Worm (Caenorhabditis elegans): ENCODE measurements around the gene C49C3.15.

C49C3.15 gene

ce11 chrIV:17333542-17334281 lies at the start of gene C49C3.15:
C49C3.15 (plus strand) TSS chrIV:17334231.
- TF ChIP-seq nhr-28 (tag; optimal IDR thresholded peaks at IDR 0.05) (no peak), fkh-10 (GFP tag; optimal IDR thresholded peaks at IDR 0.05) (no peak), elt-1 (tag; optimal IDR thresholded peaks at IDR 0.05) (no peak), hmg-11 (tag; optimal IDR thresholded peaks at IDR 0.05) (peak; percentile 45), egl-5 (tag; optimal IDR thresholded peaks at IDR 0.05) (no peak), ceh-9 (tag; optimal IDR thresholded peaks at IDR 0.05) (no peak), skn-1 (tag; optimal IDR thresholded peaks at IDR 0.05) (no peak), ceh-82 (tag; optimal IDR thresholded peaks at IDR 0.05) (no peak), tbx-2 (tag; optimal IDR thresholded peaks at IDR 0.05) (no peak), ZK546.5 (tag; optimal IDR thresholded peaks at IDR 0.05) (no peak), nhr-25 (tag; optimal IDR thresholded peaks at IDR 0.05) (no peak), ceh-28 (tag; optimal IDR thresholded peaks at IDR 0.05) (no peak), nhr-67 (tag; optimal IDR thresholded peaks at IDR 0.05) (no peak), elt-2 (tag; optimal IDR thresholded peaks at IDR 0.05) (peak; percentile 36), lin-15B (tag; optimal IDR thresholded peaks at IDR 0.05) (peak; percentile 53), nhr-11 (tag; optimal IDR thresholded peaks at IDR 0.05) (no peak), nfya-1 (tag; optimal IDR thresholded peaks at IDR 0.05; ENCODE audit: insufficient read depth) (peak; percentile 66), ceh-16 (tag; optimal IDR thresholded peaks at IDR 0.05) (no peak), ztf-11 (tag; optimal IDR thresholded peaks at IDR 0.05) (no peak), nhr-12 (tag; optimal IDR thresholded peaks at IDR 0.05) (no peak), zag-1 (tag; optimal IDR thresholded peaks at IDR 0.05) (no peak), pha-4 (tag; optimal IDR thresholded peaks at IDR 0.05) (peak; percentile 40), nhr-76 (tag; optimal IDR thresholded peaks at IDR 0.05) (no peak), elt-3 (tag; optimal IDR thresholded peaks at IDR 0.05) (no peak), nhr-77 (tag; optimal IDR thresholded peaks at IDR 0.05) (no peak), snpc-4 (tag; optimal IDR thresholded peaks at IDR 0.05) (no peak), eor-1 (tag; optimal IDR thresholded peaks at IDR 0.05) (no peak), mdl-1 (tag; optimal IDR thresholded peaks at IDR 0.05) (no peak), pqm-1 (tag; optimal IDR thresholded peaks at IDR 0.05) (no peak), aly-2 (tag; optimal IDR thresholded peaks at IDR 0.05) (no peak), egl-27 (tag; optimal IDR thresholded peaks at IDR 0.05) (no peak), nhr-237 (tag; optimal IDR thresholded peaks at IDR 0.05) (no peak), R02D3.7 (tag; optimal IDR thresholded peaks at IDR 0.05) (no peak), mml-1 (tag; optimal IDR thresholded peaks at IDR 0.05) (no peak), nhr-43 (tag; optimal IDR thresholded peaks at IDR 0.05; ENCODE audit: poor library complexity, severe bottlenecking) (no peak), nhr-23 (tag; optimal IDR thresholded peaks at IDR 0.05) (peak; percentile 17), unc-62 (GFP tag; optimal IDR thresholded peaks at IDR 0.05) (no peak), lin-39 (tag; optimal IDR thresholded peaks at IDR 0.05) (peak; percentile 12), daf-12 (tag; optimal IDR thresholded peaks at IDR 0.05) (no peak), unc-39 (tag; optimal IDR thresholded peaks at IDR 0.05) (no peak), fkh-2 (tag; optimal IDR thresholded peaks at IDR 0.05) (no peak), jun-1 (tag; optimal IDR thresholded peaks at IDR 0.05) (no peak), fos-1 (tag; optimal IDR thresholded peaks at IDR 0.05) (no peak), ztf-4 (tag; optimal IDR thresholded peaks at IDR 0.05) (no peak), ama-1 (optimal IDR thresholded peaks at IDR 0.05) (no peak), sea-2 (GFP tag; optimal IDR thresholded peaks at IDR 0.05) (no peak), lsy-12 (tag; optimal IDR thresholded peaks at IDR 0.05) (no peak)

All from whole organism, L3 larva.